Worm (Caenorhabditis elegans): ENCODE results near the gene sri-66.

DNA sequence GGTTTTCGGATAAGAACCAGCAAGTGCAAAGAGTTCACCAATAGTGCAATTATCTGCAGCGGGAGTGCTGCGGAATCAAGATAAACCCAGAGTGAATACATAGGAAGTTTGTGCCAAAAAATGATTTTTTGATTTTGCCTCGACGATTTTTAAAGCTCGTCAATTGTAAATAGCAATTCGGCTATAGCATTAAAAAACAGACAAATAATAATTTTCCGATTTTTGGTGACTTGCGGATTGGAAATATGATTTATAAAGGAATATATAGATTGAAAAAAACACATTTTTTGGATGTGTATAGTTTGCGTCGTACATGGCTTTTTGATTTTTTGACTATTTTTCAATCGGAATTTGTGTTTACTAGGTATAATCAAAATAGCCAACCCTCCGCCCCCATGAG lies 19.7 kb downstream of the sri-66 start, which contains the start of gene srw-20:
- no peak for TF ChIP-seq ama-1 (optimal IDR thresholded peaks at IDR 0.05)
- no peak for TF ChIP-seq elt-3 (tag; optimal IDR thresholded peaks at IDR 0.05)
- no peak for TF ChIP-seq nhr-23 (tag; optimal IDR thresholded peaks at IDR 0.05)
- no peak for TF ChIP-seq unc-55 (GFP tag; optimal IDR thresholded peaks at IDR 0.05)
- TF ChIP-seq nhr-237 (tag; optimal IDR thresholded peaks at IDR 0.05): no peak
- TF ChIP-seq unc-39 (tag; optimal IDR thresholded peaks at IDR 0.05): no peak
